Worm (Caenorhabditis elegans) whole organism, L4 larva: ENCODE measurements around the gene clec-5.

ENCODE experiments used
- D1046.2 ChIP-seq: fragments of 200-800 bp; sonication (Bioruptor generic); IDR thresholded peaks from 2 replicates; pipeline ENCODE4 v1.3.6; 2022; ENCODE audit warnings: missing genetic modification characterization, missing compliant biosample characterization
- dmd-9 ChIP-seq: fragments of 200-800 bp; sonication (Bioruptor generic); IDR thresholded peaks from 2 replicates; pipeline ENCODE4 v1.3.6; 2022; ENCODE audit warnings: missing genetic modification reagents, missing genetic modification characterization, missing compliant biosample characterization
- dve-1 ChIP-seq: sonication (generic microtip); optimal IDR thresholded peaks from 2 replicates; lab custom pipeline; 2017; ENCODE audit warnings: antibody characterized with exemption, mild to moderate bottlenecking, missing genetic modification characterization, missing compliant biosample characterization; ENCODE audit not compliant: insufficient read depth
- lin-15B ChIP-seq: fragments of 150-350 bp; sonication (generic microtip); optimal IDR thresholded peaks from 3 replicates; lab custom pipeline; 2014; ENCODE audit warnings: missing biosample characterization, missing genetic modification characterization
- lin-38 ChIP-seq: fragments of 200-800 bp; sonication (Bioruptor generic); IDR thresholded peaks from 2 replicates; pipeline ENCODE4 v1.3.6; 2022; ENCODE audit warnings: missing genetic modification reagents, missing genetic modification characterization, missing compliant biosample characterization
- nhr-10 ChIP-seq: fragments of 150-350 bp; optimal IDR thresholded peaks from 2 replicates; lab custom pipeline; 2014; ENCODE audit warnings: missing biosample characterization, missing genetic modification characterization
- nhr-237 ChIP-seq: sonication (generic microtip); optimal IDR thresholded peaks from 2 replicates; lab custom pipeline; 2017; ENCODE audit warnings: missing biosample characterization, missing genetic modification characterization
- nhr-48 ChIP-seq: sonication (generic microtip); optimal IDR thresholded peaks from 2 replicates; lab custom pipeline; 2016; ENCODE audit warnings: mild to moderate bottlenecking, missing genetic modification characterization, missing compliant biosample characterization
- nhr-76 ChIP-seq: fragments of 150-350 bp; optimal IDR thresholded peaks from 2 replicates; lab custom pipeline; 2014; ENCODE audit warnings: missing biosample characterization, missing genetic modification characterization
- snpc-4 ChIP-seq: fragments of 150-350 bp; optimal IDR thresholded peaks from 2 replicates; lab custom pipeline; 2014; ENCODE audit warnings: missing biosample characterization, missing genetic modification characterization
- unc-130 ChIP-seq: sonication (generic microtip); optimal IDR thresholded peaks from 2 replicates; lab custom pipeline; 2016; ENCODE audit warnings: missing genetic modification reagents, missing genetic modification characterization, missing compliant biosample characterization
- unc-62 ChIP-seq, 3 experiments: fragments of 150-350 bp in 1 of 3; sonication (generic microtip); optimal IDR thresholded peaks in 2 of 3; peaks in 1 of 3; 1 replicate in 1 of 3; 2 replicates in 2 of 3; lab custom pipeline; 2014 to 2017; ENCODE audit warnings: missing biosample characterization in 3 of 3, missing genetic modification characterization in 3 of 3, missing genetic modification reagents in 3 of 3, missing genotype in 1 of 3
- ztf-11 ChIP-seq: fragments of 150-350 bp; optimal IDR thresholded peaks from 2 replicates; lab custom pipeline; 2014; ENCODE audit warnings: missing biosample characterization, missing genetic modification characterization

ce11 chrIII:4859039-4859438 lies 24.4 kb downstream of the clec-5 start, which contains the start of gene C35D10.6:
- TF ChIP-seq nhr-76 = no peak
- no peak for TF ChIP-seq nhr-10 (tag; lab: Kevin White, UChicago)
- no peak for TF ChIP-seq snpc-4 (tag; lab: Kevin White, UChicago)
- no peak for TF ChIP-seq dve-1 (tag; lab: Kevin White, UChicago)
- TF ChIP-seq unc-62 (GFP tag; optimal IDR thresholded peaks at IDR 0.05 in 1 of 2; lab: Kevin White, UChicago) = no peak
- no peak for TF ChIP-seq unc-62 (tag; optimal IDR thresholded peaks at IDR 0.05; lab: Kevin White, UChicago)
- TF ChIP-seq dmd-9 (GFP tag; lab: Robert Waterston, UW) = no peak
- no peak for TF ChIP-seq D1046.2
- TF ChIP-seq ztf-11 = no peak
- no peak for TF ChIP-seq nhr-237 (tag; lab: Kevin White, UChicago)
- no peak for TF ChIP-seq unc-130 (GFP tag; lab: Kevin White, UChicago)
- TF ChIP-seq nhr-48 (tag; lab: Kevin White, UChicago) = no peak
- TF ChIP-seq lin-15B (tag; lab: Kevin White, UChicago) = no peak
- TF ChIP-seq lin-38 (GFP tag; lab: Robert Waterston, UW) = no peak
